Fruit fly (Drosophila melanogaster) whole organism, embryonic: ENCODE results near the gene Rcd2.

Experiments
- Aef1 ChIP-seq: fragments of 200-800 bp; sonication (Bioruptor generic); IDR thresholded peaks from 3 replicates; pipeline ENCODE4 v1.3.6; 2022; ENCODE audit warnings: missing biosample characterization, missing genetic modification characterization
- Awh ChIP-seq: fragments of 200-800 bp; sonication (Bioruptor generic); IDR thresholded peaks from 2 replicates; pipeline ENCODE4, ENCODE4 v1.3.6; 2022; ENCODE audit warnings: missing biosample characterization, missing genetic modification characterization
- BEAF-32 ChIP-seq: fragments of 200-800 bp; sonication (Bioruptor generic); optimal IDR thresholded peaks from 3 replicates; lab custom pipeline; 2017; ENCODE audit warnings: missing biosample characterization, missing genetic modification characterization, mild to moderate bottlenecking, moderate library complexity, missing genetic modification reagents
- Bteb2 ChIP-seq: fragments of 200-800 bp; sonication (Bioruptor generic); optimal IDR thresholded peaks from 2 replicates; lab custom pipeline; 2016; ENCODE audit warnings: missing biosample characterization, missing genetic modification characterization
- CG10267 ChIP-seq: fragments of 200-800 bp; sonication (Bioruptor generic); optimal IDR thresholded peaks from 2 replicates; lab custom pipeline; 2018; ENCODE audit warnings: missing biosample characterization, mild to moderate bottlenecking, missing genetic modification characterization, moderate library complexity
- CG11695 ChIP-seq: fragments of 200-800 bp; sonication (Bioruptor generic); IDR thresholded peaks from 3 replicates; pipeline ENCODE4 v1.3.6; 2022; ENCODE audit warnings: missing biosample characterization, missing genetic modification characterization
- CG11696 ChIP-seq: fragments of 200-800 bp; sonication (Bioruptor generic); IDR thresholded peaks from 2 replicates; pipeline ENCODE4 v1.3.6; 2022; ENCODE audit warnings: missing biosample characterization, missing genetic modification characterization
- CG12299 ChIP-seq: fragments of 200-800 bp; sonication (Bioruptor generic); optimal IDR thresholded peaks from 2 replicates; lab custom pipeline; 2018; ENCODE audit warnings: missing biosample characterization, mild to moderate bottlenecking, missing genetic modification characterization
- CG13424 ChIP-seq: fragments of 200-800 bp; sonication (Bioruptor generic); optimal IDR thresholded peaks from 2 replicates; lab custom pipeline; 2019; ENCODE audit warnings: missing biosample characterization, mild to moderate bottlenecking, missing genetic modification characterization, moderate library complexity
- CG16779 ChIP-seq: fragments of 200-800 bp; sonication (Bioruptor generic); IDR thresholded peaks from 2 replicates; pipeline ENCODE4 v1.3.6; 2022; ENCODE audit warnings: missing biosample characterization, missing genetic modification characterization
- CG2116 ChIP-seq: fragments of 200-800 bp; sonication (Bioruptor generic); optimal IDR thresholded peaks from 3 replicates; lab custom pipeline; 2018; ENCODE audit warnings: missing biosample characterization, mild to moderate bottlenecking, missing genetic modification characterization
- CG2120 ChIP-seq: fragments of 200-800 bp; sonication (Bioruptor generic); optimal IDR thresholded peaks from 3 replicates; lab custom pipeline; 2016; ENCODE audit warnings: missing biosample characterization, missing genetic modification characterization
- CG31365 ChIP-seq: fragments of 200-800 bp; sonication (Bioruptor generic); optimal IDR thresholded peaks from 2 replicates; lab custom pipeline; 2018; ENCODE audit warnings: missing biosample characterization, mild to moderate bottlenecking, missing genetic modification characterization
- CG7786 ChIP-seq: fragments of 200-800 bp; sonication (Bioruptor generic); optimal IDR thresholded peaks from 2 replicates; lab custom pipeline; 2016; ENCODE audit warnings: missing biosample characterization, missing genetic modification characterization
- CG9437 ChIP-seq: fragments of 200-800 bp; sonication (Bioruptor generic); optimal IDR thresholded peaks from 2 replicates; lab custom pipeline; 2018; ENCODE audit warnings: missing biosample characterization, mild to moderate bottlenecking, missing genetic modification characterization
- Camta ChIP-seq: fragments of 200-800 bp; sonication (Bioruptor generic); optimal IDR thresholded peaks from 2 replicates; lab custom pipeline; 2016; ENCODE audit warnings: missing biosample characterization, missing genetic modification characterization
- CkIIα-i1 ChIP-seq: fragments of 200-800 bp; sonication (Bioruptor generic); IDR thresholded peaks from 2 replicates; pipeline ENCODE4 v1.3.6; 2022; ENCODE audit warnings: missing biosample characterization, missing genetic modification characterization
- D19A ChIP-seq: fragments of 200-800 bp; optimal IDR thresholded peaks from 3 replicates; lab custom pipeline; 2019; ENCODE audit warnings: missing biosample characterization, mild to moderate bottlenecking, missing genetic modification characterization, moderate library complexity
- D19B ChIP-seq: fragments of 200-800 bp; sonication (Bioruptor generic); optimal IDR thresholded peaks from 2 replicates; lab custom pipeline; 2017; ENCODE audit warnings: missing biosample characterization, mild to moderate bottlenecking, missing genetic modification characterization
- Dbx ChIP-seq: fragments of 200-800 bp; sonication (Bioruptor generic); IDR thresholded peaks from 3 replicates; pipeline ENCODE4 v1.3.6; 2022; ENCODE audit warnings: missing biosample characterization, missing genetic modification characterization
- Ets65A ChIP-seq: fragments of 200-800 bp; sonication (Bioruptor generic); peaks from one replicate; lab custom pipeline; 2016; ENCODE audit warnings: missing biosample characterization, missing genetic modification characterization
- Fer1 ChIP-seq: fragments of 200-800 bp; sonication (Bioruptor generic); optimal IDR thresholded peaks from 2 replicates; lab custom pipeline; 2017; ENCODE audit warnings: missing biosample characterization, mild to moderate bottlenecking, missing genetic modification characterization
- HHEX ChIP-seq: fragments of 200-800 bp; sonication (Bioruptor generic); optimal IDR thresholded peaks from 3 replicates; lab custom pipeline; 2017; ENCODE audit warnings: missing biosample characterization, mild to moderate bottlenecking, missing genetic modification characterization, missing genetic modification reagents
- HLH4C ChIP-seq: fragments of 200-800 bp; sonication (Bioruptor generic); IDR thresholded peaks from 3 replicates; pipeline ENCODE4 v1.3.6; 2022; ENCODE audit warnings: missing biosample characterization, missing genetic modification characterization; ENCODE audit not compliant: partially characterized antibody
- Max ChIP-seq: fragments of 200-800 bp; sonication (Bioruptor generic); optimal IDR thresholded peaks from 2 replicates; lab custom pipeline; 2016; ENCODE audit warnings: missing biosample characterization, mild to moderate bottlenecking, missing genetic modification characterization
- Med ChIP-seq: fragments of 200-800 bp; sonication (Bioruptor generic); peaks from one replicate; lab custom pipeline; 2016; ENCODE audit warnings: missing biosample characterization, missing genetic modification characterization, mild to moderate bottlenecking, inconsistent platforms, moderate library complexity
- NK7.1 ChIP-seq: fragments of 200-800 bp; sonication (Bioruptor generic); optimal IDR thresholded peaks from 3 replicates; lab custom pipeline; 2016; ENCODE audit warnings: missing biosample characterization, missing genetic modification characterization
- Pdp1 ChIP-seq, 2 experiments: fragments of 200-800 bp; sonication (Bioruptor generic); optimal IDR thresholded peaks; 3 replicates each; lab custom pipeline; 2016; ENCODE audit warnings: missing biosample characterization in 2 of 2, missing genetic modification characterization in 2 of 2, mild to moderate bottlenecking in 1 of 2, moderate library complexity in 1 of 2
- Rx ChIP-seq: fragments of 200-800 bp; sonication (Bioruptor generic); IDR thresholded peaks from 2 replicates; pipeline ENCODE4 v1.3.6; 2022; ENCODE audit warnings: missing biosample characterization, missing genetic modification characterization
- Sin3A ChIP-seq: fragments of >200 bp; optimal IDR thresholded peaks from 2 replicates; lab custom pipeline; 2018
- Tbp ChIP-seq: fragments of >200 bp; optimal IDR thresholded peaks from 2 replicates; lab custom pipeline; 2018; ENCODE audit warnings: missing biosample characterization, missing genetic modification characterization
- bcd ChIP-seq: fragments of 200-800 bp; sonication (Bioruptor generic); optimal IDR thresholded peaks from 2 replicates; lab custom pipeline; 2017; ENCODE audit warnings: missing biosample characterization, mild to moderate bottlenecking, missing genetic modification characterization
- cas ChIP-seq: fragments of 200-800 bp; sonication (Bioruptor generic); IDR thresholded peaks from 2 replicates; pipeline ENCODE4 v1.3.6; 2022; ENCODE audit warnings: missing biosample characterization, missing genetic modification characterization
- chinmo ChIP-seq: fragments of 200-800 bp; sonication (Bioruptor generic); IDR thresholded peaks from 4 replicates; pipeline ENCODE4 v1.3.6; 2022; ENCODE audit warnings: missing biosample characterization, missing genetic modification characterization; ENCODE audit not compliant: partially characterized antibody
- crp ChIP-seq, 2 experiments: fragments of 200-800 bp; sonication (Bioruptor generic); optimal IDR thresholded peaks; 2 replicates in 1 of 2; 3 replicates in 1 of 2; lab custom pipeline; 2017; ENCODE audit warnings: missing biosample characterization in 2 of 2, missing genetic modification characterization in 2 of 2, mild to moderate bottlenecking in 1 of 2, moderate library complexity in 1 of 2
- cwo ChIP-seq: fragments of 200-800 bp; sonication (Bioruptor generic); optimal IDR thresholded peaks from 3 replicates; lab custom pipeline; 2017; ENCODE audit warnings: missing biosample characterization, missing genetic modification characterization, mild to moderate bottlenecking, moderate library complexity, missing genetic modification reagents
- ftz-f1 ChIP-seq: fragments of 200-800 bp; sonication (Bioruptor generic); optimal IDR thresholded peaks from 2 replicates; lab custom pipeline; 2016; ENCODE audit warnings: missing biosample characterization, missing genetic modification characterization
- gsb ChIP-seq: fragments of 200-800 bp; sonication (Bioruptor generic); IDR thresholded peaks from 2 replicates; pipeline ENCODE4 v1.3.6; 2022; ENCODE audit warnings: missing biosample characterization, missing genetic modification characterization
- her ChIP-seq: fragments of 200-800 bp; sonication (Bioruptor generic); optimal IDR thresholded peaks from 2 replicates; lab custom pipeline; 2016; ENCODE audit warnings: missing biosample characterization, missing genetic modification characterization
- inv ChIP-seq: fragments of 200-800 bp; sonication (Bioruptor generic); IDR thresholded peaks from 2 replicates; pipeline ENCODE4 v1.3.6; 2022; ENCODE audit warnings: missing biosample characterization, missing genetic modification characterization; ENCODE audit not compliant: partially characterized antibody
- kay ChIP-seq: fragments of 200-800 bp; sonication (Bioruptor generic); optimal IDR thresholded peaks from 2 replicates; lab custom pipeline; 2016; ENCODE audit warnings: missing biosample characterization, missing genetic modification characterization
- lola ChIP-seq, 3 experiments: fragments of >200 bp in 2 of 3; fragments of 200-800 bp in 1 of 3; sonication (Bioruptor generic) in 1 of 3; optimal IDR thresholded peaks; 2 replicates each; lab custom pipeline; 2017 to 2019; ENCODE audit warnings: missing biosample characterization in 3 of 3, missing genetic modification characterization in 3 of 3, mild to moderate bottlenecking in 1 of 3, moderate library complexity in 1 of 3
- nmo ChIP-seq: fragments of 200-800 bp; sonication (Bioruptor generic); optimal IDR thresholded peaks from 2 replicates; lab custom pipeline; 2018; ENCODE audit warnings: missing biosample characterization, mild to moderate bottlenecking, missing genetic modification characterization, moderate library complexity
- odd ChIP-seq: fragments of 200-800 bp; sonication (Bioruptor generic); optimal IDR thresholded peaks from 2 replicates; lab custom pipeline; 2017; ENCODE audit warnings: missing biosample characterization, mild to moderate bottlenecking, missing genetic modification characterization
- run ChIP-seq: fragments of 200-800 bp; sonication (Bioruptor generic); optimal IDR thresholded peaks from 3 replicates; lab custom pipeline; 2018; ENCODE audit warnings: missing biosample characterization, mild to moderate bottlenecking, missing genetic modification characterization
- sisA ChIP-seq: fragments of 200-800 bp; sonication (Bioruptor generic); IDR thresholded peaks from 2 replicates; pipeline ENCODE4 v1.3.6; 2022; ENCODE audit warnings: missing biosample characterization, missing genetic modification characterization
- sob ChIP-seq: fragments of 200-800 bp; sonication (Bioruptor generic); IDR thresholded peaks from 2 replicates; pipeline ENCODE4 v1.3.6; 2022; ENCODE audit warnings: missing biosample characterization, missing genetic modification characterization
- tgo ChIP-seq: fragments of 200-800 bp; sonication (Bioruptor generic); IDR thresholded peaks from 3 replicates; pipeline ENCODE4 v1.3.6; 2022; ENCODE audit warnings: missing biosample characterization, missing genetic modification characterization
- tin ChIP-seq: fragments of 200-800 bp; sonication (Bioruptor generic); optimal IDR thresholded peaks from 3 replicates; lab custom pipeline; 2016; ENCODE audit warnings: missing biosample characterization, missing genetic modification characterization
- toy ChIP-seq: fragments of 200-800 bp; sonication (Bioruptor generic); IDR thresholded peaks from 2 replicates; pipeline ENCODE4 v1.3.6; 2022; ENCODE audit warnings: missing biosample characterization, missing genetic modification characterization
- yki ChIP-seq: fragments of >200 bp; optimal IDR thresholded peaks from 3 replicates; lab custom pipeline; 2018
- zf30C ChIP-seq: fragments of 200-800 bp; sonication (Bioruptor generic); optimal IDR thresholded peaks from 3 replicates; lab custom pipeline; 2018; ENCODE audit warnings: missing biosample characterization, mild to moderate bottlenecking, missing genetic modification characterization

Gene Rcd2

dm6 chr3L:20524409-20525010, 15.7 kb downstream of the Rcd2 start:
- TF ChIP-seq sob (GFP tag; lab: Robert Waterston, UW), result 0 out of 2 replicates have a peak, but pooled peaks have one; percentile 15
- no peak for TF ChIP-seq CG13424 (tag; lab: Kevin White, UChicago)
- 0 out of 3 replicates have a peak, but pooled peaks have one; percentile 41 for TF ChIP-seq CG11695 (GFP tag; lab: Robert Waterston, UW)
- no peak for TF ChIP-seq Tbp (GFP tag; lab: Kevin White, UChicago)
- TF ChIP-seq CG31365, result no peak
- peak; percentile 12 for TF ChIP-seq D19A (tag; lab: Kevin White, UChicago)
- no peak for TF ChIP-seq Aef1 (GFP tag; lab: Robert Waterston, UW)
- no peak for TF ChIP-seq HLH4C (GFP tag; lab: Robert Waterston, UW)
- TF ChIP-seq Bteb2 (GFP tag; lab: Kevin White, UChicago), result no peak
- no peak for TF ChIP-seq Ets65A
- TF ChIP-seq cas, result no peak
- no peak for TF ChIP-seq sisA (GFP tag; lab: Robert Waterston, UW)
- TF ChIP-seq zf30C (GFP tag; lab: Kevin White, UChicago), result no peak
- TF ChIP-seq lola (GFP tag; optimal IDR thresholded peaks at IDR 0.05; lab: Kevin White, UChicago), result no peak
- peak; percentile 39 for TF ChIP-seq Med
- TF ChIP-seq CkIIα-i1 (GFP tag; lab: Robert Waterston, UW), result no peak
- TF ChIP-seq CG16779 (GFP tag; lab: Robert Waterston, UW), result no peak
- TF ChIP-seq bcd, result no peak
- TF ChIP-seq Rx (GFP tag; lab: Robert Waterston, UW), result no peak
- TF ChIP-seq Pdp1 (GFP tag; optimal IDR thresholded peaks at IDR 0.05; lab: Kevin White, UChicago), result peak in 1 of 2 experiments; percentile 45
- TF ChIP-seq run (tag; lab: Kevin White, UChicago), result no peak
- peak; percentile 94 for TF ChIP-seq cwo (GFP tag; lab: Kevin White, UChicago)
- TF ChIP-seq ftz-f1 (GFP tag; lab: Kevin White, UChicago), result peak; percentile 3
- TF ChIP-seq CG11696 (GFP tag; lab: Robert Waterston, UW), result no peak
- TF ChIP-seq D19B (GFP tag; lab: Kevin White, UChicago), result peak; percentile 12
- TF ChIP-seq tgo, result no peak
- TF ChIP-seq toy, result no peak
- no peak for TF ChIP-seq odd
- 0 out of 4 replicates have a peak, but pooled peaks have one; percentile 58 for TF ChIP-seq chinmo (GFP tag; lab: Robert Waterston, UW)
- TF ChIP-seq CG9437, result peak; percentile 77
- TF ChIP-seq, all 482 proteins: peak for 10

DNA sequence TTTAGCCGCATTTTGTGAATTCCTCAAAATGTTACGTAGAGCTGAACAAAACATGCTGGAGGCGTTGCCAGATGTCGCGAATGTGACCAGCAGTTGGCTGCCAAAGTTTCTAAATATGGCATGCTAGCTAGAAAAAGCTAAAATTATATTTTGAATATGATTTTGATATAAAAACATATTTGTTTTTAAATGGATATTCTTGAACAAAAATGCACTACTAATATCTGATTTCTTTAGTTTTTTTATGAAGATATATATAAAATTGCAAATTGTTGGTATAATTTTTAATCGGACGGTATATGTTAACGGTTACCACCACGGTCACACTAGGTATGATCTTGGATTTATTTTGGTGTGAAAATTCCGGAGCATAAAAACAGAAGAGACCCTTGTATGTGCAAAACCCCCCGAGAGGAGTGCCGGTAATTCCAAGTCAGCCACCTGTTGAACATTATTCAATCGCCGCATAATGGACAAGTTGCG, 19.5 kb downstream of the Rcd2 start, which contains the start of the genes mTerf3 and CG5104:
mTerf3 (minus strand) TSS at position 86 of the 483 bp plus-strand sequence.
CG5104 (plus strand) TSS at position 323 of the 483 bp plus-strand sequence.
- TF ChIP-seq Fer1 (GFP tag; lab: Kevin White, UChicago) (peak; percentile 17), kay (GFP tag; lab: Kevin White, UChicago) (no peak), Awh (GFP tag; lab: Robert Waterston, UW) (no peak), nmo (GFP tag; lab: Kevin White, UChicago) (peak; percentile 59), gsb (GFP tag; lab: Robert Waterston, UW) (no peak), NK7.1 (GFP tag; lab: Kevin White, UChicago) (no peak), tin (GFP tag; lab: Kevin White, UChicago) (peak; percentile 22), HHEX (GFP tag; lab: Kevin White, UChicago) (no peak), CG2120 (GFP tag; lab: Kevin White, UChicago) (peak; percentile 61), Sin3A (peak; percentile 33), inv (GFP tag; lab: Robert Waterston, UW) (no peak), CG12299 (tag; lab: Kevin White, UChicago) (peak; percentile 24), BEAF-32 (GFP tag; lab: Kevin White, UChicago) (peak; percentile 36), CG7786 (GFP tag; lab: Kevin White, UChicago) (no peak), crp (GFP tag; optimal IDR thresholded peaks at IDR 0.05; lab: Kevin White, UChicago) (peak in 1 of 2 experiments; percentile 44), Max (peak; percentile 55), CG10267 (peak; percentile 42), CG2116 (GFP tag; lab: Kevin White, UChicago) (peak; percentile 42), Camta (GFP tag; lab: Kevin White, UChicago) (no peak), Dbx (GFP tag; lab: Robert Waterston, UW) (no peak), yki (lab: Kevin White, UChicago) (no peak), her (GFP tag; lab: Kevin White, UChicago) (no peak)
